Worm (Caenorhabditis elegans) whole organism, early embryonic: ENCODE results near the gene sna-2.
"Not testable (repeated sequence)": the region's sequence is repeated elsewhere in the genome, so short reads cannot be mapped to it uniquely, and the experiment has no call there.

ENCODE experiments used
- B0310.2 ChIP-seq: sonication (generic microtip); optimal IDR thresholded peaks from 2 replicates; lab custom pipeline; 2016; ENCODE audit warnings: mild to moderate bottlenecking, missing genetic modification characterization, missing compliant biosample characterization
- aly-1 ChIP-seq: sonication (generic microtip); optimal IDR thresholded peaks from 2 replicates; lab custom pipeline; 2016; ENCODE audit warnings: missing genetic modification characterization, missing compliant biosample characterization
- ama-1 ChIP-seq: fragments of 150-350 bp; optimal IDR thresholded peaks from 2 replicates; lab custom pipeline; 2014
- ceh-13 ChIP-seq: fragments of 200-800 bp; sonication (Bioruptor generic); optimal IDR thresholded peaks from 2 replicates; lab custom pipeline; 2018; ENCODE audit warnings: mild to moderate bottlenecking, missing genetic modification characterization, missing compliant biosample characterization
- ets-7 ChIP-seq: sonication (generic microtip); optimal IDR thresholded peaks from 2 replicates; lab custom pipeline; 2016; ENCODE audit warnings: missing genotype, missing genetic modification characterization, missing compliant biosample characterization
- flt-1 ChIP-seq: fragments of 200-800 bp; sonication (Bioruptor generic); IDR thresholded peaks from 2 replicates; pipeline ENCODE4 v1.3.6; 2022; ENCODE audit warnings: missing genetic modification characterization, missing compliant biosample characterization
- hmg-4 ChIP-seq: fragments of 200-800 bp; sonication (Bioruptor generic); optimal IDR thresholded peaks from 2 replicates; lab custom pipeline; 2018; ENCODE audit warnings: mild to moderate bottlenecking, missing genetic modification characterization, missing compliant biosample characterization
- pes-1 ChIP-seq: fragments of 200-800 bp; sonication (Bioruptor generic); IDR thresholded peaks from 2 replicates; pipeline ENCODE4 v1.3.6; 2022; ENCODE audit warnings: missing genetic modification reagents, missing genetic modification characterization, missing compliant biosample characterization
- scrt-1 ChIP-seq: fragments of 200-800 bp; sonication (Bioruptor generic); IDR thresholded peaks from 2 replicates; pipeline ENCODE4 v1.3.6; 2022; ENCODE audit warnings: missing genetic modification characterization, missing compliant biosample characterization
- sea-1 ChIP-seq: fragments of 200-800 bp; sonication (Bioruptor generic); conservative IDR thresholded peaks from 2 replicates; pipeline ENCODE4 v1.3.6; 2022; ENCODE audit warnings: missing genetic modification characterization, missing compliant biosample characterization
- tbx-11 ChIP-seq: fragments of 200-800 bp; sonication (Bioruptor generic); IDR thresholded peaks from 2 replicates; pipeline ENCODE4 v1.3.6; 2022; ENCODE audit warnings: missing genetic modification characterization, missing compliant biosample characterization
- tbx-37 ChIP-seq: fragments of 200-800 bp; sonication (Bioruptor generic); conservative IDR thresholded peaks from 2 replicates; pipeline ENCODE4 v1.3.6; 2022; ENCODE audit warnings: missing genetic modification reagents, missing genetic modification characterization, missing compliant biosample characterization
- tra-4 ChIP-seq: sonication (generic microtip); optimal IDR thresholded peaks from 2 replicates; lab custom pipeline; 2017; ENCODE audit warnings: missing genetic modification characterization, missing compliant biosample characterization

DNA sequence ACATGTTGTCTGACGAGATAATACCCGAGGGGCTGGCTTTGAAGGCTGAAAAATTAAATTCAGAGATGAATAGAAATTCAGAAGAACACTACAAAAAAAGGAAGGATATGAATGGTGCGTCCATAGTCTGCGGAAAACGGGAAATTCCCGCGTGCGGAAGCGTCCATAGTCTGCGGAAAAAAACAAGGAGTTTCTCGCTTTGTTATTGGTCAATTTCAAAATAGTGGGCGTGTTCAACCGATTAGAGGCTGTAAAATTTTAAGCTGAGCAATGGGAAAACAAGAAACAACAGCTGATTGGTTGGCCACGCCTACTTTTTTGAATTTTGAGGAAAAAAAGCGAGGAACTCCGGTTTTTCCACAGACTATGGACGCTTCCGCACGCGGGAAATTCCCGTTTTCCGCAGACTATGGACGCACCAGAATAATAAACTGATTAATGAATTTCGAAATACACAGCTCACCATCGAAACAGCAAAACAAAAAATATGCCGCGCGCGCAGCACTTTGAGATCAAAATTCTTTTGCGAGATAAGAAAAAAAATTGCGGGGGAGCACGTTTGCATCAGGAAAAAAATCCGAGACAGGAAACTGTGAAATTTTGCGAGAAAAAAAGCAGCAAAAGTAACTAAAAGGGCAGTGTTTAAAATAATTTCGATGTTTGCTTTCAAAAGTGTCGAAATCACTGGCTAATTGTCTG, 36.4 kb downstream of the sna-2 start, which contains the start of gene gln-6:
- not testable (repeated sequence) for TF ChIP-seq ceh-13 (GFP tag; lab: Kevin White, UChicago); sea-1 (GFP tag; lab: Robert Waterston, UW); pes-1 (GFP tag; lab: Robert Waterston, UW); flt-1 (GFP tag; lab: Robert Waterston, UW); tbx-11 (GFP tag; lab: Robert Waterston, UW); aly-1; ama-1 (lab: Kevin White, UChicago); B0310.2 (tag; lab: Kevin White, UChicago); tbx-37; hmg-4 (GFP tag; lab: Kevin White, UChicago); tra-4; ets-7; scrt-1
